Worm (Caenorhabditis elegans): ENCODE results near the gene C56G2.5.

DNA sequence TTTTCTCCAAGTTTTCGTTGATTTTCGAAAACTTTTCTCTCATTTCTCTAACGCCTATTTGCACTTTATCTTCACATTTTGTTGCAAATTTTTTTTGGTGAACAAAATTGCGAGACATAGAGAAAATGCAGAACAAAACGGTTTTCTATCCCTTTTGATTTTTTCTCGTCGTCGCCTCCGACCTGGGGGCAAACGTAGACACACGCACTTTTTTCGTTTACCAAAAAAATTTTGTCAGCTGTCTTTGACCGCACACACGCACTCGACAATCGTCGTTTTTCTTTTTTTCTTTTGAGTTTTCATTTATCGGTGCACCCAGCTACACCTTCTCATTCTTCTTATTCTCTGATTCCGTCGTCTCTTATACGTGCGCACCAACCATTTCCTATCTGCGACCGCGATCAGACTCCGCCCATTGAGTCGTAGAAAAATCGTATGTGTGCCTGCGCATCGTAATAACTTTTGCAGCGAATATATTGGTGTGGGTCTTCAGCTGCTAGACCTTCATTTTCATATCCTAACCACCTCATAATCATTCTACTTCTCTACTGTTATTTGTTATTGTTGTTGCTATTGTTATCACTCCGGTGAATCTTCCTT lies 38.4 kb upstream of the C56G2.5 start:
- no peak for TF ChIP-seq ztf-29 (GFP tag; IDR thresholded peaks at IDR 0.05)
- no peak for TF ChIP-seq cog-1 (tag; optimal IDR thresholded peaks at IDR 0.05)
- no peak for TF ChIP-seq ref-1 (GFP tag; conservative IDR thresholded peaks at IDR 0.05)
- no peak for TF ChIP-seq klf-2 (GFP tag; conservative IDR thresholded peaks at IDR 0.05)
- no peak for TF ChIP-seq flt-1 (GFP tag; IDR thresholded peaks at IDR 0.05)

All from whole organism, midembryonic.